Worm (Caenorhabditis elegans): ENCODE measurements around the gene nhr-137.
A peak's percentile ranks its signal among the peaks of the same experiment; 100 is the strongest.

The nhr-137 gene

ce11 chrX:6668911-6669310 is at the start of gene nhr-137:
Gene nhr-137, minus strand, starts transcription at chrX:6669011.
- TF ChIP-seq hmg-4 (GFP tag; optimal IDR thresholded peaks at IDR 0.05) (no peak), scrt-1 (GFP tag; IDR thresholded peaks at IDR 0.05) (no peak), tra-4 (tag; optimal IDR thresholded peaks at IDR 0.05) (no peak), flt-1 (GFP tag; IDR thresholded peaks at IDR 0.05) (no peak), tbx-11 (GFP tag; IDR thresholded peaks at IDR 0.05) (no peak), hmbx-1 (tag; optimal IDR thresholded peaks at IDR 0.05) (no peak), F13C5.2 (tag; optimal IDR thresholded peaks at IDR 0.05) (no peak)

ce11 chrX:6718595-6718994 is 49.8 kb upstream of the nhr-137 start, which contains the start of gene smf-2:
Gene smf-2, minus strand, starts transcription at chrX:6718695.
- TF ChIP-seq hmbx-1 (tag; optimal IDR thresholded peaks at IDR 0.05) (no peak), sea-1 (GFP tag; conservative IDR thresholded peaks at IDR 0.05) (no peak), tbx-37 (GFP tag; conservative IDR thresholded peaks at IDR 0.05) (no peak), ceh-36 (tag; optimal IDR thresholded peaks at IDR 0.05) (no peak), ama-1 (optimal IDR thresholded peaks at IDR 0.05) (no peak), hnd-1 (tag; optimal IDR thresholded peaks at IDR 0.05) (no peak)

ce11 chrX:6713277-6713676 is 44.5 kb upstream of the nhr-137 start, which contains the start of gene nas-11:
Gene nas-11, plus strand, starts transcription at chrX:6713577.
- TF ChIP-seq B0310.2 (tag; optimal IDR thresholded peaks at IDR 0.05) (no peak), ama-1 (optimal IDR thresholded peaks at IDR 0.05) (no peak)

- TF ChIP-seq ceh-13 (GFP tag; optimal IDR thresholded peaks at IDR 0.05) (no peak), tbx-11 (GFP tag; IDR thresholded peaks at IDR 0.05) (no peak), hnd-1 (tag; optimal IDR thresholded peaks at IDR 0.05) (no peak), sea-1 (GFP tag; conservative IDR thresholded peaks at IDR 0.05) (no peak), ama-1 (optimal IDR thresholded peaks at IDR 0.05) (no peak), hmg-4 (GFP tag; optimal IDR thresholded peaks at IDR 0.05) (no peak), tbx-37 (GFP tag; conservative IDR thresholded peaks at IDR 0.05) (no peak), flt-1 (GFP tag; IDR thresholded peaks at IDR 0.05) (no peak)
These were observed 40.4 kb upstream of the nhr-137 start, which contains the start of gene acr-3 for ce11 chrX:6709238-6709637. Gene acr-3, plus strand, starts transcription at chrX:6709538.

- TF ChIP-seq B0310.2 (tag; optimal IDR thresholded peaks at IDR 0.05) (no peak), flt-1 (GFP tag; IDR thresholded peaks at IDR 0.05) (no peak), hnd-1 (tag; optimal IDR thresholded peaks at IDR 0.05) (no peak), pes-1 (GFP tag; IDR thresholded peaks at IDR 0.05) (no peak), ceh-36 (tag; optimal IDR thresholded peaks at IDR 0.05) (no peak), ceh-13 (GFP tag; optimal IDR thresholded peaks at IDR 0.05) (no peak), tbx-11 (GFP tag; IDR thresholded peaks at IDR 0.05) (no peak), scrt-1 (GFP tag; IDR thresholded peaks at IDR 0.05) (no peak), tbx-37 (GFP tag; conservative IDR thresholded peaks at IDR 0.05) (no peak), tra-4 (tag; optimal IDR thresholded peaks at IDR 0.05) (no peak), hmg-4 (GFP tag; optimal IDR thresholded peaks at IDR 0.05) (no peak), sea-1 (GFP tag; conservative IDR thresholded peaks at IDR 0.05) (no peak), ama-1 (optimal IDR thresholded peaks at IDR 0.05) (no peak), F13C5.2 (tag; optimal IDR thresholded peaks at IDR 0.05) (no peak), hmbx-1 (tag; optimal IDR thresholded peaks at IDR 0.05) (no peak), aly-1 (tag; optimal IDR thresholded peaks at IDR 0.05) (no peak), ets-7 (tag; optimal IDR thresholded peaks at IDR 0.05) (no peak)
These were observed 36.3 kb upstream of the nhr-137 start for ce11 chrX:6705156-6705555.

- TF ChIP-seq pes-1 (GFP tag; IDR thresholded peaks at IDR 0.05) (no peak), tbx-37 (GFP tag; conservative IDR thresholded peaks at IDR 0.05) (no peak), sea-1 (GFP tag; conservative IDR thresholded peaks at IDR 0.05) (no peak), ceh-13 (GFP tag; optimal IDR thresholded peaks at IDR 0.05) (no peak), scrt-1 (GFP tag; IDR thresholded peaks at IDR 0.05) (0 out of 2 replicates have a peak, but pooled peaks have one; percentile 15), ceh-36 (tag; optimal IDR thresholded peaks at IDR 0.05) (no peak), B0310.2 (tag; optimal IDR thresholded peaks at IDR 0.05) (no peak), hmg-4 (GFP tag; optimal IDR thresholded peaks at IDR 0.05) (no peak)
These were observed 33.4 kb upstream of the nhr-137 start, which contains the start of gene acr-2 for ce11 chrX:6702249-6702648. Gene acr-2, plus strand, starts transcription at chrX:6702549.

ce11 chrX:6698267-6698666 is 29.5 kb upstream of the nhr-137 start, which contains the start of the genes F38B6.7 and F38B6.2:
Gene F38B6.7, minus strand, starts transcription at chrX:6698367.
Gene F38B6.2, plus strand, starts transcription at chrX:6698533.
- no peak for TF ChIP-seq pes-1 (GFP tag; IDR thresholded peaks at IDR 0.05)
- TF ChIP-seq sea-1 (GFP tag; conservative IDR thresholded peaks at IDR 0.05) = no peak
- no peak for TF ChIP-seq ceh-13 (GFP tag; optimal IDR thresholded peaks at IDR 0.05)
- no peak for TF ChIP-seq scrt-1 (GFP tag; IDR thresholded peaks at IDR 0.05)
- no peak for TF ChIP-seq hmbx-1 (tag; optimal IDR thresholded peaks at IDR 0.05)
- no peak for TF ChIP-seq ama-1 (optimal IDR thresholded peaks at IDR 0.05)

- TF ChIP-seq B0310.2 (tag; optimal IDR thresholded peaks at IDR 0.05) (no peak), ceh-36 (tag; optimal IDR thresholded peaks at IDR 0.05) (no peak), pes-1 (GFP tag; IDR thresholded peaks at IDR 0.05) (no peak), hnd-1 (tag; optimal IDR thresholded peaks at IDR 0.05) (no peak), tbx-11 (GFP tag; IDR thresholded peaks at IDR 0.05) (no peak), tra-4 (tag; optimal IDR thresholded peaks at IDR 0.05) (no peak), flt-1 (GFP tag; IDR thresholded peaks at IDR 0.05) (no peak), F13C5.2 (tag; optimal IDR thresholded peaks at IDR 0.05) (no peak), hmg-4 (GFP tag; optimal IDR thresholded peaks at IDR 0.05) (no peak), ama-1 (optimal IDR thresholded peaks at IDR 0.05) (no peak), ets-7 (tag; optimal IDR thresholded peaks at IDR 0.05) (no peak), sea-1 (GFP tag; conservative IDR thresholded peaks at IDR 0.05) (no peak), ceh-13 (GFP tag; optimal IDR thresholded peaks at IDR 0.05) (no peak)
These were observed 24.5 kb upstream of the nhr-137 start, which contains the start of gene F38B6.3 for ce11 chrX:6693331-6693730. Gene F38B6.3, plus strand, starts transcription at chrX:6693631.

Measured in whole organism, early embryonic.